Worm (Caenorhabditis elegans): Measurements from ENCODE around the gene F39B3.7.

DNA sequence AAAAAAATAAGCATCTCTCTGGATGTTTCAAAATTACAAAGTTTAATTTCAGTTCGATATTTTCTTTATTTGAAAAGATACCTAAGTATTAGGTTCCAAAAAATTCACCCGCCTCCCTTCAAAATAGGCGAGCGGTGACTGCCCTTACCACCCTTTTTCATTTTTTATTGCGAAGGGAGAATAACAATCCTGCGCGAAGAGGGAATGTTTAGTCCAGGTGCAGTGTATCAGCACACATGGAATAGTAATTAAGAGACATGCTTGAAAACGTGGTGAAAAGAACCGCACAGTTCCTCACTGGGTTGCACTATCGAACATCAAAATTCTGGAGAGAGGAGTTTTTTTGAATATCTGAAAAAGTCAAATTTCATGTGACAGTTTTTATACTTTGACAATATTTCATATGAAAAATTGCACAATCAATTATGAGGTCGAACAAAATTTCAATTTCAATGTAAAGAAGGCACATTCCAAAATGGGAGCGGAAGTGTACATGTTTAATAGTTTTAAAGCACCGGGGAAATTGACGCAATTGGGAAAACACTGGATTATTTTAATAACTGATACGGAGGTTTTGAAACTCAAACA, 22.8 kb downstream of the F39B3.7 start:
- TF ChIP-seq B0310.2 (tag; optimal IDR thresholded peaks at IDR 0.05) (no peak), ama-1 (optimal IDR thresholded peaks at IDR 0.05) (no peak), aly-1 (tag; optimal IDR thresholded peaks at IDR 0.05) (no peak), tbx-37 (GFP tag; conservative IDR thresholded peaks at IDR 0.05) (no peak), ceh-36 (tag; optimal IDR thresholded peaks at IDR 0.05) (no peak), pes-1 (GFP tag; IDR thresholded peaks at IDR 0.05) (0 out of 2 replicates have a peak, but pooled peaks have one; percentile 51), hmbx-1 (tag; optimal IDR thresholded peaks at IDR 0.05) (no peak), tra-4 (tag; optimal IDR thresholded peaks at IDR 0.05) (no peak)
